Fruit fly (Drosophila melanogaster) whole organism, wandering third instar larva: ENCODE data around the gene Mettl14.

ENCODE experiments used
- Abd-B ChIP-seq: fragments of >200 bp; optimal IDR thresholded peaks from 2 replicates; lab custom pipeline; 2017; ENCODE audit warnings: missing biosample characterization, missing genetic modification characterization
- CG32264 ChIP-seq: fragments of 200-800 bp; sonication (Bioruptor generic); optimal IDR thresholded peaks from 2 replicates; lab custom pipeline; 2016; ENCODE audit warnings: missing biosample characterization, missing genetic modification characterization
- CG9705 ChIP-seq: fragments of 200-800 bp; sonication (Bioruptor generic); optimal IDR thresholded peaks from 2 replicates; lab custom pipeline; 2018; ENCODE audit warnings: missing biosample characterization, mild to moderate bottlenecking, missing genetic modification characterization
- CrebA ChIP-seq: fragments of 200-800 bp; sonication (Bioruptor generic); optimal IDR thresholded peaks from 2 replicates; lab custom pipeline; 2016; ENCODE audit warnings: missing biosample characterization, mild to moderate bottlenecking, missing genetic modification characterization, borderline replicate concordance
- Dfd ChIP-seq: fragments of >200 bp; optimal IDR thresholded peaks from 2 replicates; lab custom pipeline; 2017; ENCODE audit warnings: missing biosample characterization, missing genetic modification characterization
- Dif ChIP-seq: fragments of 200-275, 200-300 bp; sonication (Bioruptor generic); optimal IDR thresholded peaks from 2 replicates; lab custom pipeline; 2018; ENCODE audit warnings: missing biosample characterization, missing genetic modification characterization; ENCODE audit not compliant: partially characterized antibody
- GATAd ChIP-seq: sonication (Bioruptor generic); optimal IDR thresholded peaks from 2 replicates; lab custom pipeline; 2016; ENCODE audit warnings: missing biosample characterization, missing genetic modification characterization
- HLH106 ChIP-seq: fragments of 200-800 bp; optimal IDR thresholded peaks from 3 replicates; lab custom pipeline; 2019; ENCODE audit warnings: missing biosample characterization, mild to moderate bottlenecking, missing genetic modification characterization, moderate library complexity
- Hnf4 ChIP-seq: fragments of 200-800 bp; sonication (Bioruptor generic); optimal IDR thresholded peaks from 2 replicates; lab custom pipeline; 2016; ENCODE audit warnings: missing biosample characterization, mild to moderate bottlenecking, missing genetic modification characterization
- Hr78 ChIP-seq: fragments of >200 bp; optimal IDR thresholded peaks from 2 replicates; lab custom pipeline; 2017; ENCODE audit warnings: missing biosample characterization, missing genetic modification characterization
- Hr83 ChIP-seq: fragments of 200-300 bp; sonication (Bioruptor generic); optimal IDR thresholded peaks from 2 replicates; lab custom pipeline; 2016; ENCODE audit warnings: missing biosample characterization, mild to moderate bottlenecking, missing genetic modification characterization, moderate library complexity; ENCODE audit not compliant: poor library complexity, severe bottlenecking
- Jra ChIP-seq: sonication (Bioruptor generic); optimal IDR thresholded peaks from 2 replicates; lab custom pipeline; 2016; ENCODE audit warnings: missing biosample characterization, missing genetic modification characterization
- Mio ChIP-seq: sonication (Bioruptor generic); optimal IDR thresholded peaks from 2 replicates; lab custom pipeline; 2016; ENCODE audit warnings: missing biosample characterization, missing genetic modification characterization
- Myc ChIP-seq: fragments of >200 bp; optimal IDR thresholded peaks from 2 replicates; lab custom pipeline; 2017
- N ChIP-seq: fragments of >200 bp; optimal IDR thresholded peaks from 2 replicates; lab custom pipeline; 2018; ENCODE audit warnings: missing biosample characterization, missing external identifiers, missing genetic modification characterization
- OdsH ChIP-seq: fragments of 200-800 bp; sonication (Bioruptor generic); optimal IDR thresholded peaks from 2 replicates; lab custom pipeline; 2016; ENCODE audit warnings: missing biosample characterization, mild to moderate bottlenecking, missing genetic modification characterization
- Rel ChIP-seq, 2 experiments: fragments of 200-800 bp; sonication (Bioruptor generic) in 1 of 2; optimal IDR thresholded peaks; 2 replicates in 1 of 2; 3 replicates in 1 of 2; lab custom pipeline; 2016 to 2019; ENCODE audit warnings: mild to moderate bottlenecking in 2 of 2, missing biosample characterization in 2 of 2, missing genetic modification characterization in 2 of 2, moderate library complexity in 1 of 2
- Sp1 ChIP-seq: fragments of 200-800 bp; sonication (Bioruptor generic); optimal IDR thresholded peaks from 3 replicates; lab custom pipeline; 2019; ENCODE audit warnings: missing biosample characterization, mild to moderate bottlenecking, missing genetic modification characterization, moderate library complexity
- Vsx2 ChIP-seq: fragments of 200-300, 225-300 bp; sonication (Bioruptor generic); optimal IDR thresholded peaks from 2 replicates; lab custom pipeline; 2018; ENCODE audit warnings: missing biosample characterization, missing genetic modification characterization; ENCODE audit not compliant: partially characterized antibody
- br ChIP-seq: fragments of 200-800 bp; sonication (Bioruptor generic); optimal IDR thresholded peaks from 2 replicates; lab custom pipeline; 2016; ENCODE audit warnings: missing biosample characterization, missing genetic modification characterization
- brk ChIP-seq: fragments of 200-800 bp; sonication (Bioruptor generic); optimal IDR thresholded peaks from 2 replicates; lab custom pipeline; 2016; ENCODE audit warnings: missing biosample characterization, mild to moderate bottlenecking, missing genetic modification characterization
- dl ChIP-seq, 2 experiments: fragments of 175-275, 200-275 bp in 1 of 2; fragments of 200-275 bp in 1 of 2; sonication (Bioruptor generic); optimal IDR thresholded peaks; lab custom pipeline; 2018; ENCODE audit warnings: mild to moderate bottlenecking in 2 of 2, missing biosample characterization in 2 of 2, missing genetic modification characterization in 2 of 2, moderate library complexity in 2 of 2; ENCODE audit not compliant: partially characterized antibody in 2 of 2, insufficient read depth in 1 of 2
- dmrt93B ChIP-seq: fragments of 200-800 bp; sonication (Bioruptor generic); optimal IDR thresholded peaks from 2 replicates; lab custom pipeline; 2018; ENCODE audit warnings: missing biosample characterization, mild to moderate bottlenecking, missing genetic modification characterization
- dsf ChIP-seq: sonication (Bioruptor generic); optimal IDR thresholded peaks from 2 replicates; lab custom pipeline; 2016; ENCODE audit warnings: missing biosample characterization, missing genetic modification characterization, borderline replicate concordance
- ey ChIP-seq: fragments of 200-800 bp; sonication (Bioruptor generic); optimal IDR thresholded peaks from 2 replicates; lab custom pipeline; 2016; ENCODE audit warnings: missing biosample characterization, missing genetic modification characterization
- foxo ChIP-seq, 2 experiments: fragments of 200-800 bp; sonication (Bioruptor generic); optimal IDR thresholded peaks; 2 replicates in 1 of 2; 3 replicates in 1 of 2; lab custom pipeline; 2016 to 2017; ENCODE audit warnings: missing biosample characterization in 2 of 2, missing genetic modification characterization in 2 of 2
- fru ChIP-seq: fragments of 200-800 bp; sonication (Bioruptor generic); optimal IDR thresholded peaks from 3 replicates; lab custom pipeline; 2016; ENCODE audit warnings: missing biosample characterization, mild to moderate bottlenecking, missing genetic modification characterization
- h ChIP-seq: fragments of 200-800 bp; sonication (Bioruptor generic); optimal IDR thresholded peaks from 3 replicates; lab custom pipeline; 2016; ENCODE audit warnings: missing biosample characterization, mild to moderate bottlenecking, missing genetic modification characterization
- jim ChIP-seq: fragments of 175-275, 200-325 bp; sonication (Bioruptor generic); optimal IDR thresholded peaks from 2 replicates; lab custom pipeline; 2016; ENCODE audit warnings: missing biosample characterization, mild to moderate bottlenecking, missing genetic modification characterization
- lola ChIP-seq: fragments of >200 bp; optimal IDR thresholded peaks from 2 replicates; lab custom pipeline; 2017; ENCODE audit warnings: missing biosample characterization, missing genetic modification characterization
- pan ChIP-seq: fragments of >200 bp; optimal IDR thresholded peaks from 2 replicates; lab custom pipeline; 2017
- psq ChIP-seq: fragments of 200-800 bp; sonication (Bioruptor generic); optimal IDR thresholded peaks from 3 replicates; lab custom pipeline; 2017; ENCODE audit warnings: missing biosample characterization, mild to moderate bottlenecking, missing genetic modification characterization, moderate library complexity
- rgr ChIP-seq: fragments of 200-800 bp; sonication (Bioruptor generic); optimal IDR thresholded peaks from 3 replicates; lab custom pipeline; 2016; ENCODE audit warnings: missing biosample characterization, mild to moderate bottlenecking, missing genetic modification characterization
- sage ChIP-seq: fragments of 200-800 bp; sonication (Bioruptor generic); optimal IDR thresholded peaks from 2 replicates; lab custom pipeline; 2016; ENCODE audit warnings: missing biosample characterization, mild to moderate bottlenecking, missing genetic modification characterization
- sv ChIP-seq: fragments of 200-800 bp; sonication (Bioruptor generic); optimal IDR thresholded peaks from 3 replicates; lab custom pipeline; 2016; ENCODE audit warnings: missing biosample characterization, missing genetic modification characterization
- tai ChIP-seq: sonication (Bioruptor generic); optimal IDR thresholded peaks from 2 replicates; lab custom pipeline; 2016; ENCODE audit warnings: missing biosample characterization, missing genetic modification characterization
- usp ChIP-seq: fragments of >200 bp; optimal IDR thresholded peaks from 2 replicates; lab custom pipeline; 2017; ENCODE audit warnings: missing biosample characterization, missing genetic modification characterization
- woc ChIP-seq: sonication (Bioruptor generic); optimal IDR thresholded peaks from 2 replicates; lab custom pipeline; 2016; ENCODE audit warnings: missing biosample characterization, mild to moderate bottlenecking, missing genetic modification characterization

Mettl14 gene

DNA sequence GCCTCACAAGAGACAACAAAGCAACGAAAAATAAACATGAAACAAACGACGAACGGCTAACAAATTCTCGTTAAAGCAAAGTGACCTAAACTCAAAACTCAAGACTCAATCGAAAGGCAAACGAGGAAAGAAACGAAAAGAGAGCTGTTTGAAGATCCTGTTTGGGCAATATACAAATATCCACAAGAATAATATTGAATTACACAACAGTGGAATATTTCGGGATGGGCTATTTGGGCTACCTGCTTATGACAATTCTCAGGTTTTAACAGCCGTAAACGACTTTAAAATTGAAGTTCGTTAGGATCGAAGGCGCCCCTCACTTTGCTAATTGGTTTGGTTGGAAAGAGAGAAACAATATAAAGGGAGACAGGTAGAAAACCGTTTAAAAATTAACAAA, 31.9 kb upstream of the Mettl14 start:
- no peak for TF ChIP-seq GATAd (GFP tag; lab: Kevin White, UChicago)
- no peak for TF ChIP-seq usp (GFP tag; lab: Kevin White, UChicago)
- TF ChIP-seq Dfd (GFP tag; lab: Kevin White, UChicago), result no peak
- TF ChIP-seq Hnf4, result no peak
- TF ChIP-seq lola (GFP tag; lab: Kevin White, UChicago), result no peak
- no peak for TF ChIP-seq Vsx2 (GFP tag; lab: Kevin White, UChicago)
- TF ChIP-seq CG9705 (GFP tag; lab: Kevin White, UChicago), result no peak
- TF ChIP-seq brk (GFP tag; lab: Kevin White, UChicago), result no peak
- TF ChIP-seq Abd-B (GFP tag; lab: Kevin White, UChicago), result no peak
- no peak for TF ChIP-seq foxo (GFP tag; optimal IDR thresholded peaks at IDR 0.05; lab: Kevin White, UChicago)

DNA sequence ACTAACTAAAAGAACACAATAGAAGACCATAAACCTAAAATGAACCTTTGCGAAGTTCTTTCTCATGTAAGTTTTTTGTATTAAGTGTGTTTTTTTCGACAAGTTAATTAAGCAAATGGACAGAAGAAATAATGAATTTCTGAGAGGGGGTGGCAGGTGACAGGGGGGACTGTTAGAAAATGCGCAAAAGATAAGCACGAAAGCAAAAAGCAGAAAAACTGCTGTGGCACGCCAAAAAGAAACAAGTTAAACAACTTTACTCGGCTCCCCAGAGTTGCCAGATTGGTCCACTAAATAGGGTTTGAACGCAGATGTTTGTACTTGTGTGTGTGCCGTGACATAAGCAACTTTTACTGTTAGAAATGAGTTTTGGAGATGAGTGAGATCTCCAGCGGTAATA, 31.3 kb upstream of the Mettl14 start:
- no peak for TF ChIP-seq CG32264
- no peak for TF ChIP-seq jim (GFP tag; lab: Kevin White, UChicago)
- no peak for TF ChIP-seq dl (GFP tag; optimal IDR thresholded peaks at IDR 0.05; lab: Kevin White, UChicago; ENCODE audit: insufficient read depth in 1 of 2, partially characterized antibody in 2 of 2)
- no peak for TF ChIP-seq Hr83 (GFP tag; lab: Kevin White, UChicago)
- no peak for TF ChIP-seq woc (GFP tag; lab: Kevin White, UChicago)

DNA sequence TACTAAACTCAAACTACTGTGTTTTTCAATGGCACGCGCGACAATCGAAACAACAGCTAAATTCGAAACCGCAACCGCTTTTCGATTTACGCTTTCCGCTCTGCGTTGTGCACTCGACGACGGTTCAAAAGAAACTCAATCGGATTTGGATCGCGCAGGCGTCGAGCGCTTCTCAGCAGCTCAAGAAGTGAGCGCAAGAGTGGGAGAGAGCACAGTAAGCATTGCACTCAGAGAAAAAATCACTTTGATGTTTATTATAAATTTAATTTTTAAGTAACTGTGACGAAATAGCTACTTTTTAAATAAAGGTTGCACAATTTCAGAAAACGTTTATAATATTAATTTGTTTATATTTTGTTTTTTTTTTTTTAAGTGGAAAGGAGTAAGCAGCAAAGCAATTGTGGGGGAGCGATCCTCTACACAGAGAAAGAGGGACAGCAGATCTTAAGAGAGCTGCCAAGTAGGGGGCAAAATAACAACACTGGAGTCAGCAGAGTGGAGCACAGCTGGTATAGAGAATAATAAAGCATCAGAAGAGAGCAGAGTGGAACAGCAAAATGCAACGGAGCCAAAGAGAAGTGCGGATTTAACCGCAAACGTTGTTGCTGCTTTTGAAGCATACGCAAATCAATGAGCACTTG, 30.5 kb upstream of the Mettl14 start:
- TF ChIP-seq Abd-B (GFP tag; lab: Kevin White, UChicago) (no peak), dsf (GFP tag; lab: Kevin White, UChicago) (peak; percentile 92), Dif (GFP tag; lab: Kevin White, UChicago) (peak; percentile 78), sage (peak; percentile 98), h (GFP tag; lab: Kevin White, UChicago) (peak; percentile 99), HLH106 (tag; lab: Kevin White, UChicago) (peak; percentile 96), pan (lab: Kevin White, UChicago) (no peak), Mio (peak; percentile 73), Hnf4 (peak; percentile 98), Dfd (GFP tag; lab: Kevin White, UChicago) (peak; percentile 27), br (GFP tag; lab: Kevin White, UChicago) (peak; percentile 98), Myc (lab: Kevin White, UChicago) (no peak), sv (GFP tag; lab: Kevin White, UChicago) (peak; percentile 97), Hr83 (GFP tag; lab: Kevin White, UChicago) (peak; percentile 0), GATAd (GFP tag; lab: Kevin White, UChicago) (peak; percentile 33), woc (GFP tag; lab: Kevin White, UChicago) (peak; percentile 95), fru (GFP tag; lab: Kevin White, UChicago) (peak; percentile 98), dl (GFP tag; optimal IDR thresholded peaks at IDR 0.05; lab: Kevin White, UChicago; ENCODE audit: insufficient read depth in 1 of 2, partially characterized antibody in 2 of 2) (peak; percentile 37 to 64), usp (GFP tag; lab: Kevin White, UChicago) (no peak), Sp1 (GFP tag; lab: Kevin White, UChicago) (peak; percentile 99), Rel (GFP tag; optimal IDR thresholded peaks at IDR 0.05; lab: Kevin White, UChicago) (peak; percentile 98), Rel (tag; optimal IDR thresholded peaks at IDR 0.05; lab: Kevin White, UChicago) (peak; percentile 79), CG32264 (peak; percentile 86), N (GFP tag; lab: Kevin White, UChicago) (no peak), Jra (peak; percentile 96), lola (GFP tag; lab: Kevin White, UChicago) (no peak), brk (GFP tag; lab: Kevin White, UChicago) (peak; percentile 99), foxo (GFP tag; optimal IDR thresholded peaks at IDR 0.05; lab: Kevin White, UChicago) (peak; percentile 50 to 99), Vsx2 (GFP tag; lab: Kevin White, UChicago) (peak; percentile 7), ey (GFP tag; lab: Kevin White, UChicago) (peak; percentile 97), Hr78 (GFP tag; lab: Kevin White, UChicago) (no peak), psq (GFP tag; lab: Kevin White, UChicago) (peak; percentile 98), OdsH (GFP tag; lab: Kevin White, UChicago) (peak; percentile 99), dmrt93B (peak; percentile 94), rgr (GFP tag; lab: Kevin White, UChicago) (peak; percentile 99), jim (GFP tag; lab: Kevin White, UChicago) (no peak), CrebA (peak; percentile 94), CG9705 (GFP tag; lab: Kevin White, UChicago) (peak; percentile 94), tai (GFP tag; lab: Kevin White, UChicago) (peak; percentile 93)
